Fruit fly (Drosophila melanogaster): ENCODE data around the gene CG32121.

dm6 chr3L:13424068-13424467 is 1.9 kb upstream of the CG32121 start, which contains the start of gene CG33263:
- TF ChIP-seq foxo (GFP tag; optimal IDR thresholded peaks at IDR 0.05): no peak
- TF ChIP-seq Mio (GFP tag; optimal IDR thresholded peaks at IDR 0.05): no peak
- no peak for TF ChIP-seq sage (GFP tag; optimal IDR thresholded peaks at IDR 0.05)
- TF ChIP-seq N (GFP tag; optimal IDR thresholded peaks at IDR 0.05): no peak
- no peak for TF ChIP-seq ey (GFP tag; optimal IDR thresholded peaks at IDR 0.05)
- TF ChIP-seq Hr78 (GFP tag; optimal IDR thresholded peaks at IDR 0.05): no peak
- no peak for TF ChIP-seq CG32264 (GFP tag; optimal IDR thresholded peaks at IDR 0.05)
- TF ChIP-seq Sp1 (GFP tag; optimal IDR thresholded peaks at IDR 0.05): no peak
- TF ChIP-seq sv (GFP tag; optimal IDR thresholded peaks at IDR 0.05): no peak
